Fruit fly (Drosophila melanogaster) whole organism, wandering third instar larva: Measurements from ENCODE around the gene CG15253.
"Not testable (repeated sequence)": the region's sequence is repeated elsewhere in the genome, so short reads cannot be mapped to it uniquely, and the experiment has no call there.

Experiments used
- Abd-B ChIP-seq: fragments of >200 bp; optimal IDR thresholded peaks from 2 replicates; lab custom pipeline; 2017; ENCODE audit warnings: missing biosample characterization, missing genetic modification characterization
- HLH106 ChIP-seq: fragments of 200-800 bp; optimal IDR thresholded peaks from 3 replicates; lab custom pipeline; 2019; ENCODE audit warnings: missing biosample characterization, mild to moderate bottlenecking, missing genetic modification characterization, moderate library complexity
- Hnf4 ChIP-seq: fragments of 200-800 bp; sonication (Bioruptor generic); optimal IDR thresholded peaks from 2 replicates; lab custom pipeline; 2016; ENCODE audit warnings: missing biosample characterization, mild to moderate bottlenecking, missing genetic modification characterization
- Hr78 ChIP-seq: fragments of >200 bp; optimal IDR thresholded peaks from 2 replicates; lab custom pipeline; 2017; ENCODE audit warnings: missing biosample characterization, missing genetic modification characterization
- Myc ChIP-seq: fragments of >200 bp; optimal IDR thresholded peaks from 2 replicates; lab custom pipeline; 2017
- br ChIP-seq: fragments of 200-800 bp; sonication (Bioruptor generic); optimal IDR thresholded peaks from 2 replicates; lab custom pipeline; 2016; ENCODE audit warnings: missing biosample characterization, missing genetic modification characterization
- dl ChIP-seq, 2 experiments: fragments of 175-275, 200-275 bp in 1 of 2; fragments of 200-275 bp in 1 of 2; sonication (Bioruptor generic); optimal IDR thresholded peaks; lab custom pipeline; 2018; ENCODE audit warnings: mild to moderate bottlenecking in 2 of 2, missing biosample characterization in 2 of 2, missing genetic modification characterization in 2 of 2, moderate library complexity in 2 of 2; ENCODE audit not compliant: partially characterized antibody in 2 of 2, insufficient read depth in 1 of 2
- dsf ChIP-seq: sonication (Bioruptor generic); optimal IDR thresholded peaks from 2 replicates; lab custom pipeline; 2016; ENCODE audit warnings: missing biosample characterization, missing genetic modification characterization, borderline replicate concordance
- h ChIP-seq: fragments of 200-800 bp; sonication (Bioruptor generic); optimal IDR thresholded peaks from 3 replicates; lab custom pipeline; 2016; ENCODE audit warnings: missing biosample characterization, mild to moderate bottlenecking, missing genetic modification characterization

DNA sequence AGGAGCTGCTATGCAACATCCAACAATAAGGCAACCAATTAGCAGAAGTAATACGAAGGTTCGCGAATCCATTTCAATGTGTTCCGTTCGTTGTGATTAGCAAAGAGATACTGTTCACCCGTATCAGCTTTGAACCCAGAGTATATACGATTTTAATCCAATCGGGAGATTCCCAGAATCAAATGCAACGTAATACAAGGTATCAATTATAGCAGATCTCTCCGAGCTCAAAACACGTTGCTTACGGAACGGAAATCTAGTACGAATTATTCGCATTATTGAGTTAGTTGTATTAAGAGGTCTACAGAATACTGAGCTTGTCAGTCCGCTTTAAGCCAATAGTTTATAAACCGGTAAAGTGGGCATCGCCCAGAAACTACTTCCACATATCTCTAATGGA is 43.2 kb upstream of the CG15253 start, which contains the start of gene CG44141:
- not testable (repeated sequence) for TF ChIP-seq HLH106 (tag; lab: Kevin White, UChicago); br; dl (GFP tag; optimal IDR thresholded peaks at IDR 0.05; lab: Kevin White, UChicago; ENCODE audit: insufficient read depth in 1 of 2, partially characterized antibody in 2 of 2); Hr78; Abd-B; Myc (lab: Kevin White, UChicago); dsf; h (GFP tag; lab: Kevin White, UChicago); Hnf4 (GFP tag; lab: Kevin White, UChicago)
